Fruit fly (Drosophila melanogaster) whole organism, embryonic: ENCODE measurements around the gene CG45676.

Experiments
- CG10267 ChIP-seq: fragments of 200-800 bp; sonication (Bioruptor generic); optimal IDR thresholded peaks from 2 replicates; lab custom pipeline; 2018; ENCODE audit warnings: missing biosample characterization, mild to moderate bottlenecking, missing genetic modification characterization, moderate library complexity
- CG10366 ChIP-seq: fragments of 200-800 bp; sonication (Bioruptor generic); IDR thresholded peaks from 2 replicates; pipeline ENCODE4 v1.3.6; 2022; ENCODE audit warnings: missing biosample characterization, missing genetic modification characterization
- CG10654 ChIP-seq: fragments of 200-800 bp; sonication (Bioruptor generic); optimal IDR thresholded peaks from 2 replicates; lab custom pipeline; 2016; ENCODE audit warnings: missing biosample characterization, missing genetic modification characterization
- CG12942 ChIP-seq: fragments of 200-800 bp; sonication (Bioruptor generic); optimal IDR thresholded peaks from 3 replicates; lab custom pipeline; 2016; ENCODE audit warnings: missing biosample characterization, missing genetic modification characterization
- CG14050 ChIP-seq: fragments of 200-800 bp; sonication (Bioruptor generic); IDR thresholded peaks from 3 replicates; pipeline ENCODE4 v1.3.6; 2022; ENCODE audit warnings: missing biosample characterization, missing genetic modification characterization
- CG14667 ChIP-seq: fragments of 200-800 bp; sonication (Bioruptor generic); IDR thresholded peaks from 2 replicates; pipeline ENCODE4 v1.3.6; 2022; ENCODE audit warnings: missing biosample characterization, missing genetic modification characterization
- CG15479 ChIP-seq: fragments of 200-800 bp; sonication (Bioruptor generic); optimal IDR thresholded peaks from 3 replicates; lab custom pipeline; 2019; ENCODE audit warnings: missing biosample characterization, mild to moderate bottlenecking, missing genetic modification characterization, moderate library complexity
- CG15601 ChIP-seq: fragments of 200-800 bp; sonication (Bioruptor generic); optimal IDR thresholded peaks from 3 replicates; lab custom pipeline; 2019; ENCODE audit warnings: missing biosample characterization, mild to moderate bottlenecking, missing genetic modification characterization, moderate library complexity
- CG15696 ChIP-seq: fragments of 200-800 bp; sonication (Bioruptor generic); optimal IDR thresholded peaks from 2 replicates; lab custom pipeline; 2019; ENCODE audit warnings: missing biosample characterization, mild to moderate bottlenecking, missing genetic modification characterization, moderate library complexity
- CG17328 ChIP-seq: fragments of 200-800 bp; sonication (Bioruptor generic); IDR thresholded peaks from 2 replicates; pipeline ENCODE4 v1.3.6; 2022; ENCODE audit warnings: missing biosample characterization, missing genetic modification characterization
- CG30403 ChIP-seq: fragments of 200-800 bp; sonication (Bioruptor generic); optimal IDR thresholded peaks from 3 replicates; lab custom pipeline; 2016; ENCODE audit warnings: missing biosample characterization, missing genetic modification characterization
- CG3726 ChIP-seq: fragments of 200-800 bp; sonication (Bioruptor generic); IDR thresholded peaks from 3 replicates; pipeline ENCODE4, ENCODE4 v1.3.6; 2022; ENCODE audit warnings: missing biosample characterization, missing genetic modification characterization
- CG3847 ChIP-seq: fragments of 200-800 bp; sonication (Bioruptor generic); IDR thresholded peaks from 2 replicates; pipeline ENCODE4 v1.3.6; 2022; ENCODE audit warnings: missing biosample characterization, missing genetic modification characterization
- CG6765 ChIP-seq: fragments of 200-800 bp; sonication (Bioruptor generic); optimal IDR thresholded peaks from 3 replicates; lab custom pipeline; 2017; ENCODE audit warnings: missing biosample characterization, mild to moderate bottlenecking, missing genetic modification characterization
- CG7357 ChIP-seq: fragments of 200-800 bp; sonication (Bioruptor generic); IDR thresholded peaks from 3 replicates; pipeline ENCODE4 v1.3.6; 2022; ENCODE audit warnings: missing biosample characterization, missing genetic modification characterization
- CG7745 ChIP-seq: fragments of 200-800 bp; sonication (Bioruptor generic); optimal IDR thresholded peaks from 2 replicates; lab custom pipeline; 2018; ENCODE audit warnings: missing biosample characterization, mild to moderate bottlenecking, missing genetic modification characterization, moderate library complexity
- Camta ChIP-seq: fragments of 200-800 bp; sonication (Bioruptor generic); optimal IDR thresholded peaks from 2 replicates; lab custom pipeline; 2016; ENCODE audit warnings: missing biosample characterization, missing genetic modification characterization
- D19A ChIP-seq: fragments of 200-800 bp; optimal IDR thresholded peaks from 3 replicates; lab custom pipeline; 2019; ENCODE audit warnings: missing biosample characterization, mild to moderate bottlenecking, missing genetic modification characterization, moderate library complexity
- Dek ChIP-seq: fragments of 200-800 bp; sonication (Bioruptor generic); optimal IDR thresholded peaks from 3 replicates; lab custom pipeline; 2019; ENCODE audit warnings: missing biosample characterization, mild to moderate bottlenecking, missing genetic modification characterization, moderate library complexity
- Ets65A ChIP-seq: fragments of 200-800 bp; sonication (Bioruptor generic); peaks from one replicate; lab custom pipeline; 2016; ENCODE audit warnings: missing biosample characterization, missing genetic modification characterization
- Neu2 ChIP-seq: fragments of 200-800 bp; sonication (Bioruptor generic); optimal IDR thresholded peaks from 3 replicates; lab custom pipeline; 2016; ENCODE audit warnings: missing biosample characterization, missing genetic modification characterization, borderline replicate concordance
- Side ChIP-seq: fragments of 200-800 bp; sonication (Bioruptor generic); optimal IDR thresholded peaks from 2 replicates; lab custom pipeline; 2016; ENCODE audit warnings: missing biosample characterization, missing genetic modification characterization
- Spps ChIP-seq: fragments of 200-800 bp; sonication (Bioruptor generic); optimal IDR thresholded peaks from 2 replicates; lab custom pipeline; 2018; ENCODE audit warnings: missing biosample characterization, mild to moderate bottlenecking, missing genetic modification characterization
- Xbp1 ChIP-seq: fragments of 200-800 bp; sonication (Bioruptor generic); optimal IDR thresholded peaks from 3 replicates; lab custom pipeline; 2016; ENCODE audit warnings: missing biosample characterization, mild to moderate bottlenecking, missing genetic modification characterization
- bigmax ChIP-seq: fragments of 200-800 bp; sonication (Bioruptor generic); optimal IDR thresholded peaks from 2 replicates; lab custom pipeline; 2018; ENCODE audit warnings: missing biosample characterization, mild to moderate bottlenecking, missing genetic modification characterization
- br ChIP-seq: fragments of >200 bp; optimal IDR thresholded peaks from 2 replicates; lab custom pipeline; 2017
- bsh ChIP-seq, 2 experiments: fragments of 200-800 bp; sonication (Bioruptor generic); optimal IDR thresholded peaks; 2 replicates each; lab custom pipeline; 2017 to 2018; ENCODE audit warnings: mild to moderate bottlenecking in 2 of 2, missing biosample characterization in 2 of 2, missing genetic modification characterization in 2 of 2, moderate library complexity in 1 of 2
- cg ChIP-seq: fragments of 200-800 bp; sonication (Bioruptor generic); optimal IDR thresholded peaks from 3 replicates; lab custom pipeline; 2019; ENCODE audit warnings: missing biosample characterization, mild to moderate bottlenecking, missing genetic modification characterization, moderate library complexity
- crol ChIP-seq: fragments of 200-800 bp; sonication (Bioruptor generic); IDR thresholded peaks from 2 replicates; pipeline ENCODE4 v1.3.6; 2022; ENCODE audit warnings: missing biosample characterization, missing genetic modification characterization
- crp ChIP-seq, 2 experiments: fragments of 200-800 bp; sonication (Bioruptor generic); optimal IDR thresholded peaks; 2 replicates in 1 of 2; 3 replicates in 1 of 2; lab custom pipeline; 2017; ENCODE audit warnings: missing biosample characterization in 2 of 2, missing genetic modification characterization in 2 of 2, mild to moderate bottlenecking in 1 of 2, moderate library complexity in 1 of 2
- dm ChIP-seq: fragments of 200-800 bp; sonication (Bioruptor generic); optimal IDR thresholded peaks from 3 replicates; lab custom pipeline; 2016; ENCODE audit warnings: missing biosample characterization, missing genetic modification characterization
- emc ChIP-seq: fragments of 200-800 bp; sonication (Bioruptor generic); optimal IDR thresholded peaks from 2 replicates; lab custom pipeline; 2016; ENCODE audit warnings: missing biosample characterization, missing genetic modification characterization
- exex ChIP-seq: fragments of 200-800 bp; sonication (Bioruptor generic); optimal IDR thresholded peaks from 4 replicates; lab custom pipeline; 2018; ENCODE audit warnings: missing biosample characterization, mild to moderate bottlenecking, missing genetic modification characterization, moderate library complexity
- ftz-f1 ChIP-seq: fragments of 200-800 bp; sonication (Bioruptor generic); optimal IDR thresholded peaks from 2 replicates; lab custom pipeline; 2016; ENCODE audit warnings: missing biosample characterization, missing genetic modification characterization
- hb ChIP-seq: fragments of 200-800 bp; sonication (Bioruptor generic); IDR thresholded peaks from 3 replicates; pipeline ENCODE4 v1.3.6; 2022; ENCODE audit warnings: missing biosample characterization, missing genetic modification characterization; ENCODE audit not compliant: partially characterized antibody
- kay ChIP-seq: fragments of 200-800 bp; sonication (Bioruptor generic); optimal IDR thresholded peaks from 2 replicates; lab custom pipeline; 2016; ENCODE audit warnings: missing biosample characterization, missing genetic modification characterization
- knrl ChIP-seq: fragments of 200-800 bp; sonication (Bioruptor generic); IDR thresholded peaks from 3 replicates; pipeline ENCODE4 v1.3.6; 2022; ENCODE audit warnings: missing biosample characterization, missing genetic modification characterization; ENCODE audit not compliant: partially characterized antibody
- lmd ChIP-seq: fragments of 200-800 bp; sonication (Bioruptor generic); IDR thresholded peaks from 2 replicates; pipeline ENCODE4 v1.3.6; 2022; ENCODE audit warnings: missing biosample characterization, missing genetic modification characterization
- nau ChIP-seq: fragments of 200-800 bp; sonication (Bioruptor generic); optimal IDR thresholded peaks from 3 replicates; lab custom pipeline; 2017; ENCODE audit warnings: missing biosample characterization, mild to moderate bottlenecking, missing genetic modification characterization, missing genetic modification reagents
- onecut ChIP-seq: fragments of 200-800 bp; sonication (Bioruptor generic); IDR thresholded peaks from 2 replicates; pipeline ENCODE4 v1.3.6; 2022; ENCODE audit warnings: missing biosample characterization, missing genetic modification characterization
- psq ChIP-seq: fragments of 200-800 bp; sonication (Bioruptor generic); optimal IDR thresholded peaks from 2 replicates; lab custom pipeline; 2017; ENCODE audit warnings: missing biosample characterization, missing genetic modification characterization
- rib ChIP-seq: fragments of 200-800 bp; sonication (Bioruptor generic); IDR thresholded peaks from 2 replicates; pipeline ENCODE4 v1.3.6; 2022; ENCODE audit warnings: missing biosample characterization, missing genetic modification characterization
- sc ChIP-seq, 3 experiments: fragments of >200 bp in 2 of 3; fragments of 200-800 bp in 1 of 3; sonication (Bioruptor generic) in 1 of 3; optimal IDR thresholded peaks; 2 replicates in 2 of 3; 3 replicates in 1 of 3; lab custom pipeline; 2017; ENCODE audit warnings: mild to moderate bottlenecking in 1 of 3, missing biosample characterization in 1 of 3, missing genetic modification characterization in 1 of 3, missing genetic modification reagents in 1 of 3
- sqz ChIP-seq: fragments of 200-800 bp; sonication (Bioruptor generic); optimal IDR thresholded peaks from 3 replicates; lab custom pipeline; 2018; ENCODE audit warnings: missing biosample characterization, mild to moderate bottlenecking, missing genetic modification characterization
- stc ChIP-seq: fragments of 200-800 bp; sonication (Bioruptor generic); IDR thresholded peaks from 2 replicates; pipeline ENCODE4 v1.3.6; 2022; ENCODE audit warnings: missing biosample characterization, missing genetic modification characterization
- tio ChIP-seq: fragments of 200-800 bp; sonication (Bioruptor generic); optimal IDR thresholded peaks from 2 replicates; lab custom pipeline; 2017; ENCODE audit warnings: missing biosample characterization, missing genetic modification characterization, inconsistent platforms
- tna ChIP-seq: fragments of 200-800 bp; sonication (Bioruptor generic); IDR thresholded peaks from 2 replicates; pipeline ENCODE4 v1.3.6; 2022; ENCODE audit warnings: missing biosample characterization, missing genetic modification characterization; ENCODE audit not compliant: partially characterized antibody
- unc-4 ChIP-seq: fragments of 200-800 bp; sonication (Bioruptor generic); IDR thresholded peaks from 2 replicates; pipeline ENCODE4 v1.3.6; 2022; ENCODE audit warnings: missing biosample characterization, missing genetic modification characterization; ENCODE audit not compliant: partially characterized antibody
- usp ChIP-seq: fragments of >200 bp; optimal IDR thresholded peaks from 2 replicates; lab custom pipeline; 2017; ENCODE audit warnings: missing biosample characterization, missing genetic modification characterization
- zf30C ChIP-seq: fragments of 200-800 bp; sonication (Bioruptor generic); optimal IDR thresholded peaks from 3 replicates; lab custom pipeline; 2018; ENCODE audit warnings: missing biosample characterization, mild to moderate bottlenecking, missing genetic modification characterization

The CG45676 gene

DNA sequence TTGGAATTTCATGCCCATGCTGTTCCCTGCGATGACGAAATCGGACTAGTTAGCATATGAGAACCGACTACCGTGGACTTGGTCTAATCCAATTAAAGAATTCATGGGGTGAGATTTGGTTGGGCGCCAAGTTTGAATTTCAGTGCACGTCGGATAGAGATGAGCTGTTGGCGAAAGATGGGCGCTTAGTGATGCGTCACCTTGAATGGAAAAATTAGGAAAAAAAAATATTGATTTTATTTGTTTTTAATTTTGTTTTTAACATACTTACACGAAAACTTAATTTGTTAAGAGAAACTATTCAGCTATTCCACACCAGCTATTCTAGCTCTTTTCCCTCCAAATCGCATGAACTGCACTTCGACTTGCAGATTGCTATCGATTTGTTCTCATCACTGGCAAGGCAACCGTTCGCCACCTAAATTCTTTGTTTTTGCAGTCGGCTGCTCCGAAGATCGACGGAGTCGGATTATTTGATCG is 3.0 kb downstream of the CG45676 start, which contains the start of the genes ninaG and Sptz (continued):
- TF ChIP-seq Dek (peak; percentile 90), CG10654 (GFP tag; lab: Kevin White, UChicago) (peak; percentile 95), CG10267 (tag; lab: Kevin White, UChicago) (peak; percentile 88), bigmax (GFP tag; lab: Kevin White, UChicago) (peak; percentile 18), usp (GFP tag; lab: Kevin White, UChicago) (no peak), hb (GFP tag; lab: Robert Waterston, UW) (no peak), CG3847 (GFP tag; lab: Robert Waterston, UW) (peak; percentile 95), tio (GFP tag; lab: Kevin White, UChicago) (no peak), Side (GFP tag; lab: Kevin White, UChicago) (peak; percentile 91), knrl (GFP tag; lab: Robert Waterston, UW) (peak; percentile 63), Ets65A (GFP tag; lab: Kevin White, UChicago) (peak; percentile 100), crol (GFP tag; lab: Robert Waterston, UW) (peak; percentile 50; the same call in 1 of the 2 replicates), CG6765 (GFP tag; lab: Kevin White, UChicago) (peak; percentile 52), exex (tag; lab: Kevin White, UChicago) (no peak), CG12942 (GFP tag; lab: Kevin White, UChicago) (peak; percentile 94), ftz-f1 (GFP tag; lab: Kevin White, UChicago) (peak; percentile 89), CG7357 (GFP tag; lab: Robert Waterston, UW) (peak; percentile 89), zf30C (GFP tag; lab: Kevin White, UChicago) (no peak), stc (GFP tag; lab: Robert Waterston, UW) (peak; percentile 88), cg (GFP tag; lab: Kevin White, UChicago) (no peak), Neu2 (peak; percentile 74), CG7745 (tag; lab: Kevin White, UChicago) (no peak), br (lab: Kevin White, UChicago) (no peak), CG15479 (GFP tag; lab: Kevin White, UChicago) (peak; percentile 30), tna (GFP tag; lab: Robert Waterston, UW) (no peak), dm (GFP tag; lab: Kevin White, UChicago) (peak; percentile 88), lmd (GFP tag; lab: Robert Waterston, UW) (peak; percentile 97), Camta (GFP tag; lab: Kevin White, UChicago) (peak; percentile 94), CG10366 (peak; percentile 95), rib (GFP tag; lab: Robert Waterston, UW) (peak; percentile 83), Spps (tag; lab: Kevin White, UChicago) (peak; percentile 87), crp (GFP tag; optimal IDR thresholded peaks at IDR 0.05; lab: Kevin White, UChicago) (peak in 1 of 2 experiments; percentile 78), CG14050 (GFP tag; lab: Robert Waterston, UW) (peak; percentile 90), sc (optimal IDR thresholded peaks at IDR 0.05; lab: Kevin White, UChicago) (no peak), sc (GFP tag; optimal IDR thresholded peaks at IDR 0.05; lab: Kevin White, UChicago) (peak; percentile 81), emc (GFP tag; lab: Kevin White, UChicago) (peak; percentile 90), CG15696 (tag; lab: Kevin White, UChicago) (peak; percentile 93), CG14667 (GFP tag; lab: Robert Waterston, UW) (peak; percentile 95), onecut (GFP tag; lab: Robert Waterston, UW) (no peak; the same call in 1 of the 2 replicates), CG30403 (peak; percentile 98), D19A (tag; lab: Kevin White, UChicago) (no peak), Xbp1 (GFP tag; lab: Kevin White, UChicago) (peak; percentile 97), CG3726 (peak; percentile 87; the same call in 2 of the 3 replicates), sqz (GFP tag; lab: Kevin White, UChicago) (no peak), kay (GFP tag; lab: Kevin White, UChicago) (peak; percentile 93), CG15601 (tag; lab: Kevin White, UChicago) (peak; percentile 86), bsh (GFP tag; optimal IDR thresholded peaks at IDR 0.05; lab: Kevin White, UChicago) (peak in 1 of 2 experiments; percentile 93), psq (peak; percentile 84), nau (GFP tag; lab: Kevin White, UChicago) (no peak), CG17328 (peak; percentile 93), unc-4 (GFP tag; lab: Robert Waterston, UW) (peak; percentile 61; the same call in 1 of the 2 replicates)
